Fruit fly (Drosophila melanogaster) whole organism, embryonic: ENCODE measurements around the gene CG31213.

Experiments used
- CG10565 ChIP-seq: fragments of 200-800 bp; sonication (Bioruptor generic); optimal IDR thresholded peaks from 3 replicates; lab custom pipeline; 2016; ENCODE audit warnings: missing biosample characterization, mild to moderate bottlenecking, missing genetic modification characterization
- CG11247 ChIP-seq: fragments of 200-800 bp; sonication (Bioruptor generic); IDR thresholded peaks from 2 replicates; pipeline ENCODE4 v1.3.6; 2022; ENCODE audit warnings: missing biosample characterization, missing genetic modification characterization
- CG13123 ChIP-seq: fragments of 200-800 bp; sonication (Bioruptor generic); optimal IDR thresholded peaks from 2 replicates; lab custom pipeline; 2016; ENCODE audit warnings: missing biosample characterization, missing genetic modification characterization
- CG1603 ChIP-seq: fragments of 200-800 bp; sonication (Bioruptor generic); optimal IDR thresholded peaks from 2 replicates; lab custom pipeline; 2019; ENCODE audit warnings: missing biosample characterization, mild to moderate bottlenecking, missing genetic modification characterization, moderate library complexity
- CG17912 ChIP-seq: fragments of 200-800 bp; sonication (Bioruptor generic); optimal IDR thresholded peaks from 2 replicates; lab custom pipeline; 2018; ENCODE audit warnings: missing biosample characterization, mild to moderate bottlenecking, missing genetic modification characterization
- CG1792 ChIP-seq: fragments of 200-800 bp; sonication (Bioruptor generic); optimal IDR thresholded peaks from 2 replicates; lab custom pipeline; 2016; ENCODE audit warnings: missing biosample characterization, missing genetic modification characterization
- CG31365 ChIP-seq: fragments of 200-800 bp; sonication (Bioruptor generic); optimal IDR thresholded peaks from 2 replicates; lab custom pipeline; 2018; ENCODE audit warnings: missing biosample characterization, mild to moderate bottlenecking, missing genetic modification characterization
- CG3281 ChIP-seq: fragments of 200-800 bp; sonication (Bioruptor generic); optimal IDR thresholded peaks from 3 replicates; lab custom pipeline; 2017; ENCODE audit warnings: missing biosample characterization, mild to moderate bottlenecking, missing genetic modification characterization
- CG34376 ChIP-seq: fragments of 200-800 bp; sonication (Bioruptor generic); optimal IDR thresholded peaks from 2 replicates; lab custom pipeline; 2018; ENCODE audit warnings: missing biosample characterization, mild to moderate bottlenecking, missing genetic modification characterization
- CG3995 ChIP-seq: fragments of 200-800 bp; sonication (Bioruptor generic); optimal IDR thresholded peaks from 3 replicates; lab custom pipeline; 2016; ENCODE audit warnings: missing biosample characterization, missing genetic modification characterization
- CG7987 ChIP-seq: fragments of 200-800 bp; sonication (Bioruptor generic); optimal IDR thresholded peaks from 2 replicates; lab custom pipeline; 2018; ENCODE audit warnings: missing biosample characterization, mild to moderate bottlenecking, missing genetic modification characterization, moderate library complexity
- CG9437 ChIP-seq: fragments of 200-800 bp; sonication (Bioruptor generic); optimal IDR thresholded peaks from 2 replicates; lab custom pipeline; 2018; ENCODE audit warnings: missing biosample characterization, mild to moderate bottlenecking, missing genetic modification characterization
- CG9727 ChIP-seq: fragments of 200-800 bp; sonication (Bioruptor generic); optimal IDR thresholded peaks from 3 replicates; lab custom pipeline; 2017; ENCODE audit warnings: missing biosample characterization, mild to moderate bottlenecking, missing genetic modification characterization
- Dad ChIP-seq: fragments of 200-800 bp; sonication (Bioruptor generic); optimal IDR thresholded peaks from 3 replicates; lab custom pipeline; 2016; ENCODE audit warnings: missing biosample characterization, missing genetic modification characterization
- Kr ChIP-seq: fragments of 200-800 bp; sonication (Bioruptor generic); optimal IDR thresholded peaks from 2 replicates; lab custom pipeline; 2017; ENCODE audit warnings: missing biosample characterization, mild to moderate bottlenecking, missing genetic modification characterization
- MESR4 ChIP-seq: fragments of 200-800 bp; sonication (Bioruptor generic); optimal IDR thresholded peaks from 2 replicates; lab custom pipeline; 2018; ENCODE audit warnings: missing biosample characterization, mild to moderate bottlenecking, missing genetic modification characterization, moderate library complexity
- Max ChIP-seq: fragments of 200-800 bp; sonication (Bioruptor generic); optimal IDR thresholded peaks from 2 replicates; lab custom pipeline; 2016; ENCODE audit warnings: missing biosample characterization, mild to moderate bottlenecking, missing genetic modification characterization
- Med ChIP-seq: fragments of 200-800 bp; sonication (Bioruptor generic); peaks from one replicate; lab custom pipeline; 2016; ENCODE audit warnings: missing biosample characterization, missing genetic modification characterization, mild to moderate bottlenecking, inconsistent platforms, moderate library complexity
- NC2β ChIP-seq: fragments of 200-800 bp; sonication (Bioruptor generic); optimal IDR thresholded peaks from 2 replicates; lab custom pipeline; 2016; ENCODE audit warnings: missing biosample characterization, missing genetic modification characterization
- Optix ChIP-seq: fragments of 200-800 bp; sonication (Bioruptor generic); IDR thresholded peaks from 3 replicates; pipeline ENCODE4 v1.3.6; 2022; ENCODE audit warnings: missing biosample characterization, missing genetic modification characterization
- PHDP ChIP-seq: fragments of 200-800 bp; sonication (Bioruptor generic); optimal IDR thresholded peaks from 3 replicates; lab custom pipeline; 2018; ENCODE audit warnings: missing biosample characterization, mild to moderate bottlenecking, missing genetic modification characterization, moderate library complexity
- Tbp ChIP-seq: fragments of >200 bp; optimal IDR thresholded peaks from 2 replicates; lab custom pipeline; 2018; ENCODE audit warnings: missing biosample characterization, missing genetic modification characterization
- Trl ChIP-seq, 3 experiments: fragments of >200 bp in 2 of 3; fragments of 200-800 bp in 1 of 3; sonication (Bioruptor generic) in 1 of 3; optimal IDR thresholded peaks; 2 replicates in 1 of 3; 3 replicates in 2 of 3; lab custom pipeline; 2016 to 2017; ENCODE audit warnings: missing biosample characterization in 1 of 3, missing genetic modification characterization in 1 of 3
- ab ChIP-seq: fragments of 200-800 bp; sonication (Bioruptor generic); optimal IDR thresholded peaks from 2 replicates; lab custom pipeline; 2016; ENCODE audit warnings: missing biosample characterization, missing genetic modification characterization
- ase ChIP-seq: fragments of 200-800 bp; sonication (Bioruptor generic); IDR thresholded peaks from 3 replicates; pipeline ENCODE4 v1.3.6; 2022; ENCODE audit warnings: missing biosample characterization, missing genetic modification characterization
- br ChIP-seq: fragments of >200 bp; optimal IDR thresholded peaks from 2 replicates; lab custom pipeline; 2017
- cad ChIP-seq: fragments of >200 bp; optimal IDR thresholded peaks from 2 replicates; lab custom pipeline; 2017; ENCODE audit warnings: missing biosample characterization, missing genetic modification characterization
- cg ChIP-seq: fragments of 200-800 bp; sonication (Bioruptor generic); optimal IDR thresholded peaks from 3 replicates; lab custom pipeline; 2019; ENCODE audit warnings: missing biosample characterization, mild to moderate bottlenecking, missing genetic modification characterization, moderate library complexity
- crc ChIP-seq: fragments of 200-800 bp; sonication (Bioruptor generic); optimal IDR thresholded peaks from 2 replicates; lab custom pipeline; 2016; ENCODE audit warnings: missing biosample characterization, missing genetic modification characterization
- da ChIP-seq: fragments of 200-800 bp; sonication (Bioruptor generic); optimal IDR thresholded peaks from 2 replicates; lab custom pipeline; 2016; ENCODE audit warnings: missing biosample characterization, missing genetic modification characterization
- dysf ChIP-seq: fragments of 200-800 bp; sonication (Bioruptor generic); IDR thresholded peaks from 3 replicates; pipeline ENCODE4 v1.3.6; 2022; ENCODE audit warnings: missing biosample characterization, missing genetic modification characterization
- emc ChIP-seq: fragments of 200-800 bp; sonication (Bioruptor generic); optimal IDR thresholded peaks from 2 replicates; lab custom pipeline; 2016; ENCODE audit warnings: missing biosample characterization, missing genetic modification characterization
- exex ChIP-seq: fragments of 200-800 bp; sonication (Bioruptor generic); optimal IDR thresholded peaks from 4 replicates; lab custom pipeline; 2018; ENCODE audit warnings: missing biosample characterization, mild to moderate bottlenecking, missing genetic modification characterization, moderate library complexity
- eyg ChIP-seq: fragments of 200-800 bp; sonication (Bioruptor generic); optimal IDR thresholded peaks from 3 replicates; lab custom pipeline; 2016; ENCODE audit warnings: missing biosample characterization, missing genetic modification characterization
- fd102C ChIP-seq: fragments of 200-800 bp; sonication (Bioruptor generic); optimal IDR thresholded peaks from 2 replicates; lab custom pipeline; 2018; ENCODE audit warnings: missing biosample characterization, mild to moderate bottlenecking, missing genetic modification characterization, moderate library complexity
- gem ChIP-seq: fragments of 200-800 bp; sonication (Bioruptor generic); optimal IDR thresholded peaks from 2 replicates; lab custom pipeline; 2019; ENCODE audit warnings: missing biosample characterization, mild to moderate bottlenecking, missing genetic modification characterization, moderate library complexity
- gfzf ChIP-seq: fragments of 200-800 bp; sonication (Bioruptor generic); optimal IDR thresholded peaks from 2 replicates; lab custom pipeline; 2016; ENCODE audit warnings: missing biosample characterization, mild to moderate bottlenecking, missing genetic modification characterization, moderate library complexity
- gro ChIP-seq: fragments of 200-800 bp; sonication (Bioruptor generic); optimal IDR thresholded peaks from 2 replicates; lab custom pipeline; 2016; ENCODE audit warnings: missing biosample characterization, missing genetic modification characterization
- oc ChIP-seq: fragments of 200-800 bp; sonication (Bioruptor generic); optimal IDR thresholded peaks from 2 replicates; lab custom pipeline; 2018; ENCODE audit warnings: missing biosample characterization, mild to moderate bottlenecking, missing genetic modification characterization, moderate library complexity
- p53 ChIP-seq: fragments of 200-800 bp; sonication (Bioruptor generic); optimal IDR thresholded peaks from 2 replicates; lab custom pipeline; 2016; ENCODE audit warnings: missing biosample characterization, missing genetic modification characterization
- pfk ChIP-seq: fragments of 200-800 bp; sonication (Bioruptor generic); optimal IDR thresholded peaks from 2 replicates; lab custom pipeline; 2018; ENCODE audit warnings: missing biosample characterization, mild to moderate bottlenecking, missing genetic modification characterization, moderate library complexity
- sc ChIP-seq, 3 experiments: fragments of >200 bp in 2 of 3; fragments of 200-800 bp in 1 of 3; sonication (Bioruptor generic) in 1 of 3; optimal IDR thresholded peaks; 2 replicates in 2 of 3; 3 replicates in 1 of 3; lab custom pipeline; 2017; ENCODE audit warnings: mild to moderate bottlenecking in 1 of 3, missing biosample characterization in 1 of 3, missing genetic modification characterization in 1 of 3, missing genetic modification reagents in 1 of 3
- sim ChIP-seq: fragments of 200-800 bp; sonication (Bioruptor generic); IDR thresholded peaks from 2 replicates; pipeline ENCODE4 v1.3.6; 2022; ENCODE audit warnings: missing biosample characterization, missing genetic modification characterization
- sisA ChIP-seq: fragments of 200-800 bp; sonication (Bioruptor generic); IDR thresholded peaks from 2 replicates; pipeline ENCODE4 v1.3.6; 2022; ENCODE audit warnings: missing biosample characterization, missing genetic modification characterization
- stwl ChIP-seq: fragments of 200-800 bp; sonication (Bioruptor generic); optimal IDR thresholded peaks from 3 replicates; lab custom pipeline; 2018; ENCODE audit warnings: missing biosample characterization, mild to moderate bottlenecking, missing genetic modification characterization, moderate library complexity
- tap ChIP-seq: fragments of 200-800 bp; optimal IDR thresholded peaks from 3 replicates; lab custom pipeline; 2019; ENCODE audit warnings: missing biosample characterization, mild to moderate bottlenecking, missing genetic modification characterization, moderate library complexity
- tll ChIP-seq, 2 experiments: fragments of 200-800 bp in 1 of 2; fragments of >200 bp in 1 of 2; sonication (Bioruptor generic) in 1 of 2; optimal IDR thresholded peaks; 2 replicates each; lab custom pipeline; 2017 to 2019; ENCODE audit warnings: missing biosample characterization in 2 of 2, missing genetic modification characterization in 2 of 2, mild to moderate bottlenecking in 1 of 2, moderate library complexity in 1 of 2
- tna ChIP-seq: fragments of 200-800 bp; sonication (Bioruptor generic); IDR thresholded peaks from 2 replicates; pipeline ENCODE4 v1.3.6; 2022; ENCODE audit warnings: missing biosample characterization, missing genetic modification characterization; ENCODE audit not compliant: partially characterized antibody
- wdn ChIP-seq: fragments of 200-800 bp; sonication (Bioruptor generic); IDR thresholded peaks from 2 replicates; pipeline ENCODE4 v1.3.6; 2022; ENCODE audit warnings: missing biosample characterization, missing genetic modification characterization

Gene CG31213

dm6 chr3R:20021152-20021769 lies 48.6 kb downstream of the CG31213 start, which contains the start of the genes PIG-L and psidin (continued):
- peak; percentile 30 for TF ChIP-seq crc
- TF ChIP-seq tna (GFP tag; lab: Robert Waterston, UW): peak; percentile 78
- peak; percentile 57 for TF ChIP-seq Max (GFP tag; lab: Kevin White, UChicago)
- TF ChIP-seq tap (tag; lab: Kevin White, UChicago): no peak
- TF ChIP-seq CG1792 (GFP tag; lab: Kevin White, UChicago): no peak
- peak in 1 of 2 experiments; percentile 67 for TF ChIP-seq tll (GFP tag; optimal IDR thresholded peaks at IDR 0.05; lab: Kevin White, UChicago)
- peak; percentile 38; the same call in 1 of the 3 replicates for TF ChIP-seq Optix (GFP tag; lab: Robert Waterston, UW)
- TF ChIP-seq cad (GFP tag; lab: Kevin White, UChicago): no peak
- TF ChIP-seq gem (tag; lab: Kevin White, UChicago): peak; percentile 93
- peak; percentile 55 for TF ChIP-seq ab (GFP tag; lab: Kevin White, UChicago)
- TF ChIP-seq p53 (GFP tag; lab: Kevin White, UChicago): peak; percentile 12
- TF ChIP-seq CG17912 (GFP tag; lab: Kevin White, UChicago): no peak
- TF ChIP-seq wdn: peak; percentile 25; the same call in 1 of the 2 replicates
- TF ChIP-seq Kr (GFP tag; lab: Kevin White, UChicago): no peak
- TF ChIP-seq CG7987 (GFP tag; lab: Kevin White, UChicago): no peak
- TF ChIP-seq CG10565: no peak
- TF ChIP-seq oc (tag; lab: Kevin White, UChicago): no peak
- TF ChIP-seq stwl (tag; lab: Kevin White, UChicago): peak; percentile 38
- TF ChIP-seq sc (optimal IDR thresholded peaks at IDR 0.05; lab: Kevin White, UChicago): no peak
- TF ChIP-seq sc (GFP tag; optimal IDR thresholded peaks at IDR 0.05; lab: Kevin White, UChicago): peak; percentile 77
- TF ChIP-seq gfzf (GFP tag; lab: Kevin White, UChicago): peak; percentile 28
- peak; percentile 23; the same call in 2 of the 3 replicates for TF ChIP-seq ase (GFP tag; lab: Robert Waterston, UW)
- no peak for TF ChIP-seq MESR4 (GFP tag; lab: Kevin White, UChicago)
- TF ChIP-seq CG34376 (GFP tag; lab: Kevin White, UChicago): peak; percentile 29
- TF ChIP-seq sim: no peak
- TF ChIP-seq Med (GFP tag; lab: Kevin White, UChicago): peak; percentile 96
- TF ChIP-seq CG3995 (GFP tag; lab: Kevin White, UChicago): peak; percentile 96
- peak; percentile 63 for TF ChIP-seq CG13123
- peak; percentile 87 for TF ChIP-seq dysf (GFP tag; lab: Robert Waterston, UW)
- TF ChIP-seq pfk (GFP tag; lab: Kevin White, UChicago): no peak
- TF ChIP-seq br (lab: Kevin White, UChicago): no peak
- TF ChIP-seq da (GFP tag; lab: Kevin White, UChicago): peak; percentile 50
- TF ChIP-seq CG9727 (GFP tag; lab: Kevin White, UChicago): peak; percentile 82
- peak; percentile 80 for TF ChIP-seq NC2β (GFP tag; lab: Kevin White, UChicago)
- TF ChIP-seq PHDP (tag; lab: Kevin White, UChicago): peak; percentile 88
- no peak for TF ChIP-seq gro (GFP tag; lab: Kevin White, UChicago)
- TF ChIP-seq CG9437: peak; percentile 86
- no peak for TF ChIP-seq CG31365 (tag; lab: Kevin White, UChicago)
- no peak for TF ChIP-seq Tbp (GFP tag; lab: Kevin White, UChicago)
- no peak for TF ChIP-seq fd102C (GFP tag; lab: Kevin White, UChicago)
- TF ChIP-seq sisA (GFP tag; lab: Robert Waterston, UW): peak; percentile 64
- TF ChIP-seq CG11247 (GFP tag; lab: Robert Waterston, UW): peak; percentile 60; the same call in 1 of the 2 replicates
- TF ChIP-seq Trl (optimal IDR thresholded peaks at IDR 0.05; lab: Kevin White, UChicago): peak in 1 of 2 experiments; percentile 14
- TF ChIP-seq Trl (GFP tag; optimal IDR thresholded peaks at IDR 0.05; lab: Kevin White, UChicago): peak; percentile 71
- peak; percentile 56 for TF ChIP-seq Dad (GFP tag; lab: Kevin White, UChicago)
- TF ChIP-seq cg (GFP tag; lab: Kevin White, UChicago): no peak
- TF ChIP-seq CG3281 (GFP tag; lab: Kevin White, UChicago): peak; percentile 78
- no peak for TF ChIP-seq emc
- TF ChIP-seq CG1603: peak; percentile 83
- no peak for TF ChIP-seq eyg (GFP tag; lab: Kevin White, UChicago)
- peak; percentile 43 for TF ChIP-seq exex (tag; lab: Kevin White, UChicago)
